Worm (Caenorhabditis elegans) whole organism, L2 larva: ENCODE results near the gene pgp-3.

Source experiments
- ama-1 ChIP-seq: fragments of 150-350 bp; optimal IDR thresholded peaks from 2 replicates; lab custom pipeline; 2018; ENCODE audit warnings: inconsistent platforms
- ceh-16 ChIP-seq: fragments of 150-350 bp; optimal IDR thresholded peaks from 2 replicates; lab custom pipeline; 2014; ENCODE audit warnings: missing biosample characterization, missing genetic modification characterization
- lin-39 ChIP-seq: fragments of 150-350 bp; optimal IDR thresholded peaks from 2 replicates; lab custom pipeline; 2014; ENCODE audit warnings: missing biosample characterization, missing genetic modification reagents, missing genetic modification characterization
- nhr-23 ChIP-seq: fragments of 150-350 bp; optimal IDR thresholded peaks from 2 replicates; lab custom pipeline; 2014; ENCODE audit warnings: missing biosample characterization, missing genetic modification reagents, missing genetic modification characterization
- nhr-6 ChIP-seq: fragments of 150-350 bp; optimal IDR thresholded peaks from 2 replicates; lab custom pipeline; 2014; ENCODE audit warnings: missing biosample characterization, missing genetic modification characterization
- unc-62 ChIP-seq: fragments of 150-350 bp; optimal IDR thresholded peaks from 2 replicates; lab custom pipeline; 2014; ENCODE audit warnings: missing biosample characterization, missing genetic modification reagents, missing genetic modification characterization

DNA sequence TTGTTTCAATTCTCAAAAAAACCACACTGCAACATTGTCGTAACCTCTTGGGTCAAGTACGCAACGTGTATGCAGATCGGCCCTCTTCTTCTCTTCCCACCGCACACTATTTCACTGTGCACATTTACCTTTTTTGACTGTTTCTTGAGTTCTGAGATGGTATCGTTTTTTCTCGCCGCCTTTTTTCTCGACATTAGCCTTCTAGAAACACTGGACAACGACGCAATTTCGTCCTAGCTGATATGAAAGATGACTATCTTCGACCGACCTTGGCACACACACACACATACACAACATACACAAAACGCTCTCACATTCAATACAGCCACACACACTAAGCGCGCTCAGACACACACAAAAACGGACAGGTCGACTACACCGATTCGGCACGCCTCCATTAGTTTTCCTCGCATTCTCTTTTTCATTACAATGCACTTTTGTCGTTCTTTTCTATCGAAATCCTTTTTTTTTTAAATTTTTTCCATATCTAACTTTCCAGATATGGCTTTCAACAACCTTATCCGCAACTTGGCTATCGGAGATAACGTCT, 12.5 kb upstream of the pgp-3 start, which contains the start of gene aco-1:
- peak; percentile 40 for TF ChIP-seq nhr-6 (tag; lab: Kevin White, UChicago)
- TF ChIP-seq unc-62 (GFP tag; lab: Kevin White, UChicago) = no peak
- no peak for TF ChIP-seq nhr-23
- peak; percentile 21 for TF ChIP-seq ceh-16 (tag; lab: Kevin White, UChicago)
- no peak for TF ChIP-seq lin-39 (tag; lab: Kevin White, UChicago)
- no peak for TF ChIP-seq ama-1 (lab: Kevin White, UChicago)
